Worm (Caenorhabditis elegans): ENCODE measurements around the gene hrde-1.
A peak's percentile ranks its signal among the peaks of the same experiment; 100 is the strongest.

Gene hrde-1

ce11 chrIII:4176109-4176596 lies at the start of gene hrde-1, which contains the start of gene C16C10.13:
hrde-1 (minus strand) TSS chrIII:4176159.
C16C10.13 (plus strand) TSS chrIII:4176440.
- TF ChIP-seq crh-2 (tag; optimal IDR thresholded peaks at IDR 0.05): no peak
- no peak for TF ChIP-seq sem-4 (tag; optimal IDR thresholded peaks at IDR 0.05)
- TF ChIP-seq nhr-10 (tag; optimal IDR thresholded peaks at IDR 0.05): no peak
- TF ChIP-seq nhr-6 (tag; optimal IDR thresholded peaks at IDR 0.05): no peak
- no peak for TF ChIP-seq nhr-25 (tag; optimal IDR thresholded peaks at IDR 0.05)
- TF ChIP-seq egl-27 (tag; optimal IDR thresholded peaks at IDR 0.05): no peak
- TF ChIP-seq nhr-12 (tag; optimal IDR thresholded peaks at IDR 0.05): no peak
- no peak for TF ChIP-seq mbf-1 (tag; optimal IDR thresholded peaks at IDR 0.05)
- no peak for TF ChIP-seq nhr-23 (tag; optimal IDR thresholded peaks at IDR 0.05)
- no peak for TF ChIP-seq ztf-4 (tag; optimal IDR thresholded peaks at IDR 0.05)
- TF ChIP-seq mdl-1 (tag; optimal IDR thresholded peaks at IDR 0.05): no peak
- TF ChIP-seq unc-62 (GFP tag; optimal IDR thresholded peaks at IDR 0.05): no peak
- no peak for TF ChIP-seq aly-2 (tag; optimal IDR thresholded peaks at IDR 0.05)
- no peak for TF ChIP-seq ceh-82 (tag; optimal IDR thresholded peaks at IDR 0.05)
- TF ChIP-seq elt-1 (tag; optimal IDR thresholded peaks at IDR 0.05): no peak
- no peak for TF ChIP-seq gmeb-1 (tag; optimal IDR thresholded peaks at IDR 0.05)
- no peak for TF ChIP-seq lin-13 (GFP tag; optimal IDR thresholded peaks at IDR 0.05)
- TF ChIP-seq nhr-237 (tag; optimal IDR thresholded peaks at IDR 0.05): no peak
- no peak for TF ChIP-seq Y55F3AM.14 (GFP tag; optimal IDR thresholded peaks at IDR 0.05)
- no peak for TF ChIP-seq nhr-21 (tag; optimal IDR thresholded peaks at IDR 0.05)

- TF ChIP-seq lin-11 (tag; optimal IDR thresholded peaks at IDR 0.05): no peak
- TF ChIP-seq snpc-4 (tag; optimal IDR thresholded peaks at IDR 0.05): no peak
- TF ChIP-seq ztf-1 (GFP tag; conservative IDR thresholded peaks at IDR 0.05): no peak
- TF ChIP-seq nhr-237 (tag; optimal IDR thresholded peaks at IDR 0.05): no peak
- TF ChIP-seq nhr-129 (tag; optimal IDR thresholded peaks at IDR 0.05): no peak
- no peak for TF ChIP-seq ceh-82 (tag; optimal IDR thresholded peaks at IDR 0.05)
Measured at ce11 chrIII:4224722-4225121, 48.8 kb upstream of the hrde-1 start.

ce11 chrIII:4223668-4224127 lies 47.7 kb upstream of the hrde-1 start:
- TF ChIP-seq nhr-6 (tag; optimal IDR thresholded peaks at IDR 0.05) (peak; percentile 53), sma-3 (GFP tag; optimal IDR thresholded peaks at IDR 0.05) (peak; percentile 52), fos-1 (tag; optimal IDR thresholded peaks at IDR 0.05) (peak; percentile 94), nhr-11 (tag; optimal IDR thresholded peaks at IDR 0.05) (peak; percentile 42), ztf-4 (tag; optimal IDR thresholded peaks at IDR 0.05) (peak; percentile 84), aly-2 (tag; optimal IDR thresholded peaks at IDR 0.05) (no peak), lin-39 (tag; optimal IDR thresholded peaks at IDR 0.05) (no peak), egl-27 (tag; optimal IDR thresholded peaks at IDR 0.05) (peak; percentile 82), nhr-77 (tag; optimal IDR thresholded peaks at IDR 0.05) (no peak), nhr-21 (tag; optimal IDR thresholded peaks at IDR 0.05) (peak; percentile 52), C34F6.9 (tag; optimal IDR thresholded peaks at IDR 0.05) (peak; percentile 96), elt-3 (tag; optimal IDR thresholded peaks at IDR 0.05) (no peak), nhr-237 (tag; optimal IDR thresholded peaks at IDR 0.05) (no peak), ztf-1 (GFP tag; conservative IDR thresholded peaks at IDR 0.05) (no peak), mab-5 (tag; optimal IDR thresholded peaks at IDR 0.05) (peak; percentile 86), mbf-1 (tag; optimal IDR thresholded peaks at IDR 0.05) (no peak), sem-4 (tag; optimal IDR thresholded peaks at IDR 0.05) (peak; percentile 82), elt-1 (tag; optimal IDR thresholded peaks at IDR 0.05) (no peak), ceh-16 (tag; optimal IDR thresholded peaks at IDR 0.05) (no peak), gmeb-1 (tag; optimal IDR thresholded peaks at IDR 0.05) (peak; percentile 35), ztf-11 (tag; optimal IDR thresholded peaks at IDR 0.05) (no peak), dmd-4 (tag; optimal IDR thresholded peaks at IDR 0.05) (no peak), R02D3.7 (tag; optimal IDR thresholded peaks at IDR 0.05) (no peak), unc-39 (tag; optimal IDR thresholded peaks at IDR 0.05) (no peak), nhr-10 (tag; optimal IDR thresholded peaks at IDR 0.05) (peak; percentile 20), alr-1 (tag; optimal IDR thresholded peaks at IDR 0.05) (no peak), snpc-4 (tag; optimal IDR thresholded peaks at IDR 0.05) (peak; percentile 71), lin-13 (GFP tag; optimal IDR thresholded peaks at IDR 0.05) (peak; percentile 83), nhr-23 (tag; optimal IDR thresholded peaks at IDR 0.05) (no peak), skn-1 (tag; optimal IDR thresholded peaks at IDR 0.05) (peak; percentile 28), nhr-12 (tag; optimal IDR thresholded peaks at IDR 0.05) (no peak), F13H6.1 (tag; optimal IDR thresholded peaks at IDR 0.05) (peak; percentile 95), peb-1 (tag; optimal IDR thresholded peaks at IDR 0.05) (no peak), lin-11 (tag; optimal IDR thresholded peaks at IDR 0.05) (peak; percentile 75), sma-9 (GFP tag; optimal IDR thresholded peaks at IDR 0.05) (peak; percentile 83), sma-9 (tag; optimal IDR thresholded peaks at IDR 0.05) (no peak), ama-1 (optimal IDR thresholded peaks at IDR 0.05) (no peak), Y55F3AM.14 (GFP tag; optimal IDR thresholded peaks at IDR 0.05) (peak; percentile 52), ceh-82 (tag; optimal IDR thresholded peaks at IDR 0.05) (no peak), nhr-129 (tag; optimal IDR thresholded peaks at IDR 0.05) (peak; percentile 95), zag-1 (tag; optimal IDR thresholded peaks at IDR 0.05) (peak; percentile 90), crh-2 (tag; optimal IDR thresholded peaks at IDR 0.05) (peak; percentile 95), lsy-2 (tag; optimal IDR thresholded peaks at IDR 0.05) (peak; percentile 70 to 88), ZK546.5 (tag; optimal IDR thresholded peaks at IDR 0.05) (no peak), blmp-1 (tag; optimal IDR thresholded peaks at IDR 0.05; ENCODE audit: insufficient read depth) (no peak)
